Worm (Caenorhabditis elegans): ENCODE results near the gene T28A8.8.

DNA sequence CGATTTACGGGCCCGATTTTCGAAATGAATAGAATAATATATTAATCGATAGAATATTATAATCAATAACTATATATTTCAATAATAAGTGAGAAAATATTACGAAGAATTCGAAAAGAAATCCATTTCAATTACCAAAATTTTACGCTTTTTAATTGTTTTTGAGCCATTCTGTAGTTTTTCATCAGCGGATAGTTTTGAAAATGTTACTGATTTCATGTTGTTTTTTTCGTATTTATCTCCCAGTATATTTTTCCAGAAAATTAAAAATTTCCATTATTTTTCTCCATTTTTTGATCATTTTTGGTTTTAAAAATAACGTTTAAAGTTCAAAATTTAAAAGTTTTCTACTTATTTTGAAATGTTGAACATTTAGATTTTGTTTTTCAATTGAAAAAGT is 3.1 kb downstream of the T28A8.8 start, which contains the start of gene T28A8.3:
- TF ChIP-seq nfya-1 (tag; optimal IDR thresholded peaks at IDR 0.05; ENCODE audit: insufficient read depth) (no peak), mdl-1 (tag; optimal IDR thresholded peaks at IDR 0.05) (no peak), unc-39 (tag; optimal IDR thresholded peaks at IDR 0.05) (no peak), nhr-25 (tag; optimal IDR thresholded peaks at IDR 0.05) (no peak), fos-1 (tag; optimal IDR thresholded peaks at IDR 0.05) (no peak), nhr-12 (tag; optimal IDR thresholded peaks at IDR 0.05) (no peak), snpc-4 (tag; optimal IDR thresholded peaks at IDR 0.05) (no peak), skn-1 (tag; optimal IDR thresholded peaks at IDR 0.05) (no peak), lin-39 (tag; optimal IDR thresholded peaks at IDR 0.05) (no peak), fkh-10 (GFP tag; optimal IDR thresholded peaks at IDR 0.05) (no peak), ZK546.5 (tag; optimal IDR thresholded peaks at IDR 0.05) (no peak), nhr-237 (tag; optimal IDR thresholded peaks at IDR 0.05) (no peak), ceh-28 (tag; optimal IDR thresholded peaks at IDR 0.05) (no peak), tbx-2 (tag; optimal IDR thresholded peaks at IDR 0.05) (no peak)
